Fruit fly (Drosophila melanogaster) whole organism, embryonic: ENCODE measurements around the gene CG5846.

Source experiments
- ATbp ChIP-seq: fragments of 200-800 bp; sonication (Bioruptor generic); optimal IDR thresholded peaks from 2 replicates; lab custom pipeline; 2017; ENCODE audit warnings: missing biosample characterization, mild to moderate bottlenecking, missing genetic modification characterization, missing genetic modification reagents
- Atf-2 ChIP-seq: fragments of 200-800 bp; sonication (Bioruptor generic); optimal IDR thresholded peaks from 2 replicates; lab custom pipeline; 2016; ENCODE audit warnings: missing biosample characterization, missing genetic modification characterization
- CG10321 ChIP-seq: fragments of 200-800 bp; sonication (Bioruptor generic); IDR thresholded peaks from 2 replicates; pipeline ENCODE4 v1.3.6; 2022; ENCODE audit warnings: missing biosample characterization, missing genetic modification characterization
- CG10366 ChIP-seq: fragments of 200-800 bp; sonication (Bioruptor generic); IDR thresholded peaks from 2 replicates; pipeline ENCODE4 v1.3.6; 2022; ENCODE audit warnings: missing biosample characterization, missing genetic modification characterization
- CG10959 ChIP-seq: fragments of 200-800 bp; sonication (Bioruptor generic); IDR thresholded peaks from 2 replicates; pipeline ENCODE4 v1.3.6; 2022; ENCODE audit warnings: missing biosample characterization, missing genetic modification characterization
- CG11085 ChIP-seq: fragments of 200-800 bp; sonication (Bioruptor generic); IDR thresholded peaks from 2 replicates; pipeline ENCODE4 v1.3.6; 2022; ENCODE audit warnings: missing biosample characterization, missing genetic modification characterization
- CG11456 ChIP-seq: fragments of 200-800 bp; sonication (Bioruptor generic); IDR thresholded peaks from 3 replicates; pipeline ENCODE4 v1.3.6; 2022; ENCODE audit warnings: missing biosample characterization, missing genetic modification characterization
- CG12071 ChIP-seq: fragments of 200-800 bp; sonication (Bioruptor generic); optimal IDR thresholded peaks from 3 replicates; lab custom pipeline; 2018; ENCODE audit warnings: missing biosample characterization, mild to moderate bottlenecking, missing genetic modification characterization
- CG12155 ChIP-seq: fragments of 200-800 bp; sonication (Bioruptor generic); optimal IDR thresholded peaks from 3 replicates; lab custom pipeline; 2016; ENCODE audit warnings: missing biosample characterization, missing genetic modification characterization
- CG12769 ChIP-seq: fragments of 200-800 bp; sonication (Bioruptor generic); optimal IDR thresholded peaks from 2 replicates; lab custom pipeline; 2019; ENCODE audit warnings: missing biosample characterization, mild to moderate bottlenecking, missing genetic modification characterization, moderate library complexity
- CG14050 ChIP-seq: fragments of 200-800 bp; sonication (Bioruptor generic); IDR thresholded peaks from 3 replicates; pipeline ENCODE4 v1.3.6; 2022; ENCODE audit warnings: missing biosample characterization, missing genetic modification characterization
- CG14667 ChIP-seq: fragments of 200-800 bp; sonication (Bioruptor generic); IDR thresholded peaks from 2 replicates; pipeline ENCODE4 v1.3.6; 2022; ENCODE audit warnings: missing biosample characterization, missing genetic modification characterization
- CG15011 ChIP-seq: fragments of 200-800 bp; sonication (Bioruptor generic); optimal IDR thresholded peaks from 3 replicates; lab custom pipeline; 2018; ENCODE audit warnings: missing biosample characterization, mild to moderate bottlenecking, missing genetic modification characterization
- CG1602 ChIP-seq: fragments of 200-800 bp; sonication (Bioruptor generic); optimal IDR thresholded peaks from 3 replicates; lab custom pipeline; 2016; ENCODE audit warnings: missing biosample characterization, missing genetic modification characterization
- CG16779 ChIP-seq: fragments of 200-800 bp; sonication (Bioruptor generic); IDR thresholded peaks from 2 replicates; pipeline ENCODE4 v1.3.6; 2022; ENCODE audit warnings: missing biosample characterization, missing genetic modification characterization
- CG16863 ChIP-seq: fragments of 200-800 bp; sonication (Bioruptor generic); optimal IDR thresholded peaks from 3 replicates; lab custom pipeline; 2016; ENCODE audit warnings: missing biosample characterization, missing genetic modification characterization
- CG18011 ChIP-seq: fragments of 200-800 bp; sonication (Bioruptor generic); optimal IDR thresholded peaks from 2 replicates; lab custom pipeline; 2017; ENCODE audit warnings: missing biosample characterization, missing genetic modification characterization, mild to moderate bottlenecking, moderate library complexity, missing genotype
- CG18262 ChIP-seq: fragments of 200-800 bp; optimal IDR thresholded peaks from 3 replicates; lab custom pipeline; 2019; ENCODE audit warnings: missing biosample characterization, mild to moderate bottlenecking, missing genetic modification characterization, moderate library complexity
- CG18476 ChIP-seq: fragments of 200-800 bp; sonication (Bioruptor generic); optimal IDR thresholded peaks from 2 replicates; lab custom pipeline; 2016; ENCODE audit warnings: missing biosample characterization, mild to moderate bottlenecking, missing genetic modification characterization
- CG31365 ChIP-seq: fragments of 200-800 bp; sonication (Bioruptor generic); optimal IDR thresholded peaks from 2 replicates; lab custom pipeline; 2018; ENCODE audit warnings: missing biosample characterization, mild to moderate bottlenecking, missing genetic modification characterization
- CG3281 ChIP-seq: fragments of 200-800 bp; sonication (Bioruptor generic); optimal IDR thresholded peaks from 3 replicates; lab custom pipeline; 2017; ENCODE audit warnings: missing biosample characterization, mild to moderate bottlenecking, missing genetic modification characterization
- CG4282 ChIP-seq: fragments of 200-800 bp; sonication (Bioruptor generic); optimal IDR thresholded peaks from 2 replicates; lab custom pipeline; 2016; ENCODE audit warnings: missing biosample characterization, missing genetic modification characterization
- CG4328 ChIP-seq: fragments of 200-800 bp; sonication (Bioruptor generic); optimal IDR thresholded peaks from 3 replicates; lab custom pipeline; 2017; ENCODE audit warnings: missing biosample characterization, missing genetic modification reagents, missing genetic modification characterization
- CG7745 ChIP-seq: fragments of 200-800 bp; sonication (Bioruptor generic); optimal IDR thresholded peaks from 2 replicates; lab custom pipeline; 2018; ENCODE audit warnings: missing biosample characterization, mild to moderate bottlenecking, missing genetic modification characterization, moderate library complexity
- CG8281 ChIP-seq: fragments of 200-800 bp; sonication (Bioruptor generic); optimal IDR thresholded peaks from 2 replicates; lab custom pipeline; 2018; ENCODE audit warnings: missing biosample characterization, mild to moderate bottlenecking, missing genetic modification characterization, moderate library complexity
- CHES-1-like ChIP-seq: fragments of 200-800 bp; sonication (Bioruptor generic); optimal IDR thresholded peaks from 2 replicates; lab custom pipeline; 2016; ENCODE audit warnings: missing biosample characterization, missing genetic modification characterization
- Drgx ChIP-seq: fragments of 200-800 bp; sonication (Bioruptor generic); IDR thresholded peaks from 2 replicates; pipeline ENCODE4 v1.3.6; 2022; ENCODE audit warnings: missing biosample characterization, missing genetic modification characterization
- Ets65A ChIP-seq: fragments of 200-800 bp; sonication (Bioruptor generic); peaks from one replicate; lab custom pipeline; 2016; ENCODE audit warnings: missing biosample characterization, missing genetic modification characterization
- Fer1 ChIP-seq: fragments of 200-800 bp; sonication (Bioruptor generic); optimal IDR thresholded peaks from 2 replicates; lab custom pipeline; 2017; ENCODE audit warnings: missing biosample characterization, mild to moderate bottlenecking, missing genetic modification characterization
- Fer3 ChIP-seq: fragments of 200-800 bp; sonication (Bioruptor generic); optimal IDR thresholded peaks from 2 replicates; lab custom pipeline; 2018; ENCODE audit warnings: missing biosample characterization, mild to moderate bottlenecking, missing genetic modification characterization, moderate library complexity
- Gsc ChIP-seq: fragments of 200-800 bp; sonication (Bioruptor generic); IDR thresholded peaks from 2 replicates; pipeline ENCODE4 v1.3.6; 2022; ENCODE audit warnings: missing biosample characterization, missing genetic modification characterization
- Hey ChIP-seq: fragments of 200-800 bp; sonication (Bioruptor generic); optimal IDR thresholded peaks from 3 replicates; lab custom pipeline; 2018; ENCODE audit warnings: missing biosample characterization, mild to moderate bottlenecking, missing genetic modification characterization
- Hmr ChIP-seq: fragments of 200-800 bp; sonication (Bioruptor generic); optimal IDR thresholded peaks from 3 replicates; lab custom pipeline; 2017; ENCODE audit warnings: mild to moderate bottlenecking, missing biosample characterization, missing genetic modification reagents, missing genetic modification characterization
- NfI ChIP-seq: fragments of 200-800 bp; sonication (Bioruptor generic); optimal IDR thresholded peaks from 3 replicates; lab custom pipeline; 2018; ENCODE audit warnings: missing biosample characterization, mild to moderate bottlenecking, missing genetic modification characterization, moderate library complexity
- Optix ChIP-seq: fragments of 200-800 bp; sonication (Bioruptor generic); IDR thresholded peaks from 3 replicates; pipeline ENCODE4 v1.3.6; 2022; ENCODE audit warnings: missing biosample characterization, missing genetic modification characterization
- PHDP ChIP-seq: fragments of 200-800 bp; sonication (Bioruptor generic); optimal IDR thresholded peaks from 3 replicates; lab custom pipeline; 2018; ENCODE audit warnings: missing biosample characterization, mild to moderate bottlenecking, missing genetic modification characterization, moderate library complexity
- Ravus ChIP-seq: fragments of 200-800 bp; sonication (Bioruptor generic); IDR thresholded peaks from 2 replicates; pipeline ENCODE4 v1.3.6; 2022; ENCODE audit warnings: missing biosample characterization, missing genetic modification characterization
- ac ChIP-seq: fragments of 200-800 bp; sonication (Bioruptor generic); optimal IDR thresholded peaks from 3 replicates; lab custom pipeline; 2017; ENCODE audit warnings: missing biosample characterization, mild to moderate bottlenecking, missing genetic modification characterization
- amos ChIP-seq: fragments of 200-800 bp; sonication (Bioruptor generic); IDR thresholded peaks from 2 replicates; pipeline ENCODE4 v1.3.6; 2022; ENCODE audit warnings: missing biosample characterization, missing genetic modification characterization; ENCODE audit not compliant: partially characterized antibody
- ash1 ChIP-seq: fragments of 200-800 bp; sonication (Bioruptor generic); optimal IDR thresholded peaks from 2 replicates; lab custom pipeline; 2018; ENCODE audit warnings: missing biosample characterization, mild to moderate bottlenecking, missing genetic modification characterization
- crc ChIP-seq: fragments of 200-800 bp; sonication (Bioruptor generic); optimal IDR thresholded peaks from 2 replicates; lab custom pipeline; 2016; ENCODE audit warnings: missing biosample characterization, missing genetic modification characterization
- fd96Cb ChIP-seq: fragments of 200-800 bp; sonication (Bioruptor generic); optimal IDR thresholded peaks from 2 replicates; lab custom pipeline; 2018; ENCODE audit warnings: missing biosample characterization, mild to moderate bottlenecking, missing genetic modification characterization, moderate library complexity
- grau ChIP-seq: fragments of 200-800 bp; optimal IDR thresholded peaks from 3 replicates; lab custom pipeline; 2019; ENCODE audit warnings: missing biosample characterization, mild to moderate bottlenecking, missing genetic modification characterization, moderate library complexity
- ind ChIP-seq: fragments of 200-800 bp; sonication (Bioruptor generic); optimal IDR thresholded peaks from 3 replicates; lab custom pipeline; 2016; ENCODE audit warnings: missing biosample characterization, missing genetic modification characterization
- nom ChIP-seq: fragments of 200-800 bp; sonication (Bioruptor generic); optimal IDR thresholded peaks from 2 replicates; lab custom pipeline; 2017; ENCODE audit warnings: missing biosample characterization, missing genetic modification characterization, mild to moderate bottlenecking, moderate library complexity, missing genetic modification reagents
- oc ChIP-seq: fragments of 200-800 bp; sonication (Bioruptor generic); optimal IDR thresholded peaks from 2 replicates; lab custom pipeline; 2018; ENCODE audit warnings: missing biosample characterization, mild to moderate bottlenecking, missing genetic modification characterization, moderate library complexity
- scrt ChIP-seq: fragments of 200-800 bp; sonication (Bioruptor generic); optimal IDR thresholded peaks from 2 replicates; lab custom pipeline; 2018; ENCODE audit warnings: missing biosample characterization, mild to moderate bottlenecking, missing genetic modification characterization, moderate library complexity
- tin ChIP-seq: fragments of 200-800 bp; sonication (Bioruptor generic); optimal IDR thresholded peaks from 3 replicates; lab custom pipeline; 2016; ENCODE audit warnings: missing biosample characterization, missing genetic modification characterization
- z ChIP-seq: fragments of 200-800 bp; sonication (Bioruptor generic); IDR thresholded peaks from 3 replicates; pipeline ENCODE4 v1.3.6; 2022; ENCODE audit warnings: missing biosample characterization, missing genetic modification characterization

Gene CG5846

DNA sequence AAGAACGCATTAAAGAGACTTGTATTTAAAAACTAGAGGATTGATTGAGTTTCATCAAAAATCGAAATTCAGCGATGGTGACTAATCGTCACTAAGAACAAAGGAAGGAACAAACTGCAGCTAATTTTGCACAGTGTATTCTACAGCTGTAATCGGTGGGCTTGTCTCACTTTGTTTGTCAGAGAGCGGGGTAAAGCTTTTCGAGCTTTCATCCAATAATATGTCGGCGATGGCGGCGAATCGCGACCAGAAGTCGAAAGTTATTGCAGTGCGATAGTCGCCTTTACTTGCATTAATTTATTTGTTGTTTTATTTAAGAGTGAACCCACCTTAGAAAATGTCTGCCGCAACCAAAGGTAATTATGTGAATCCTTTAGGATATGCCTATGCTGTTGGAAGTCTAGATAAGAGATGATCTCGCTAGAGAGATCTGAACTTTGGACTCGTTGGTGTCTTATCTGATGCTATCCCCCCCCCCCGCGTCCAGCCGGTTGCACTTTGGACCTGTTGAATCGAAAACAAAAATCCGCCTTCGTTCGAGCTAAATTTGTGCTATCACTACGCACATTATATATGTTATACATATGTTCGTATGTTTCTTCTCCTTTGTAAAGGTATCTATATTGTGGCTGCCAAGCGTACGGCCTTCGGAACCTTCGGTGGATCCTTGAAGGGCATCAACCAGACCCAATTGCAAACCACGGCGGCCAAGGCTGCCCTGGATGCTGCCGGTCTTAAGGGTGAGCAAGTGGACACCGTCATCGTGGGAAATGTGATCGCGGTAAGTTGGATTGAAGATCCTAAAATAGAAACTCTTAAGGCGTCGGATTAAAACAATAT, 41.8 kb downstream of the CG5846 start, which contains the start of gene yip2 (continued):
- no peak; the same call in 1 of the 2 replicates for TF ChIP-seq amos
- peak; percentile 72 for TF ChIP-seq Fer1 (GFP tag; lab: Kevin White, UChicago)
- TF ChIP-seq Gsc: no peak
- TF ChIP-seq z (GFP tag; lab: Robert Waterston, UW): no peak
- peak; percentile 42; the same call in 1 of the 2 replicates for TF ChIP-seq CG10321
- peak; percentile 62 for TF ChIP-seq CG12071
- TF ChIP-seq CG14050 (GFP tag; lab: Robert Waterston, UW): peak; percentile 47; the same call in 1 of the 3 replicates
- TF ChIP-seq CG31365 (tag; lab: Kevin White, UChicago): no peak
- TF ChIP-seq oc: peak; percentile 40
- peak; percentile 26 for TF ChIP-seq Ets65A
- TF ChIP-seq CG14667 (GFP tag; lab: Robert Waterston, UW): no peak
- TF ChIP-seq scrt: peak; percentile 51
- peak; percentile 50 for TF ChIP-seq CG18262 (tag; lab: Kevin White, UChicago)
- TF ChIP-seq ATbp: peak; percentile 44
- peak; percentile 95 for TF ChIP-seq Drgx (GFP tag; lab: Robert Waterston, UW)
- TF ChIP-seq CG15011 (GFP tag; lab: Kevin White, UChicago): no peak
- TF ChIP-seq crc (GFP tag; lab: Kevin White, UChicago): no peak
- peak; percentile 58 for TF ChIP-seq Fer3 (tag; lab: Kevin White, UChicago)
- peak; percentile 70 for TF ChIP-seq grau (tag; lab: Kevin White, UChicago)
- TF ChIP-seq Ravus (GFP tag; lab: Robert Waterston, UW): no peak
- peak; percentile 58 for TF ChIP-seq NfI (GFP tag; lab: Kevin White, UChicago)
- TF ChIP-seq ind: peak; percentile 61
- TF ChIP-seq CG18476 (GFP tag; lab: Kevin White, UChicago): no peak
- TF ChIP-seq CG4282 (GFP tag; lab: Kevin White, UChicago): peak; percentile 36
- no peak for TF ChIP-seq CG1602 (GFP tag; lab: Kevin White, UChicago)
- peak; percentile 15 for TF ChIP-seq CG12155 (GFP tag; lab: Kevin White, UChicago)
- peak; percentile 58 for TF ChIP-seq CG16863 (GFP tag; lab: Kevin White, UChicago)
- no peak for TF ChIP-seq CG10959 (GFP tag; lab: Robert Waterston, UW)
- TF ChIP-seq CG10366: peak; percentile 65
- TF ChIP-seq fd96Cb: peak; percentile 1
- TF ChIP-seq nom (GFP tag; lab: Kevin White, UChicago): peak; percentile 100
- no peak for TF ChIP-seq CG7745 (tag; lab: Kevin White, UChicago)
- TF ChIP-seq CG11456 (GFP tag; lab: Robert Waterston, UW): peak; percentile 63; the same call in 2 of the 3 replicates
- TF ChIP-seq PHDP (tag; lab: Kevin White, UChicago): peak; percentile 71
- peak; percentile 72 for TF ChIP-seq Hmr
- no peak for TF ChIP-seq CG8281 (tag; lab: Kevin White, UChicago)
- TF ChIP-seq CG4328 (GFP tag; lab: Kevin White, UChicago): peak; percentile 54
- TF ChIP-seq ash1: no peak
- peak; percentile 57 for TF ChIP-seq CG3281 (GFP tag; lab: Kevin White, UChicago)
- TF ChIP-seq CG12769 (tag; lab: Kevin White, UChicago): peak; percentile 74
- TF ChIP-seq Atf-2 (GFP tag; lab: Kevin White, UChicago): no peak
- TF ChIP-seq ac (GFP tag; lab: Kevin White, UChicago): no peak
- peak; percentile 41 for TF ChIP-seq CG18011 (GFP tag; lab: Kevin White, UChicago)
- TF ChIP-seq CG16779 (GFP tag; lab: Robert Waterston, UW): 0 out of 2 replicates have a peak, but pooled peaks have one; percentile 12
- TF ChIP-seq Optix (GFP tag; lab: Robert Waterston, UW): no peak; the same call in 2 of the 3 replicates
- peak; percentile 36 for TF ChIP-seq tin (GFP tag; lab: Kevin White, UChicago)
- TF ChIP-seq CG11085 (GFP tag; lab: Robert Waterston, UW): no peak
- TF ChIP-seq CHES-1-like: peak; percentile 65
- no peak for TF ChIP-seq Hey (tag; lab: Kevin White, UChicago)
